Worm (Caenorhabditis elegans): ENCODE data around the gene C08B6.5.

C08B6.5 gene

ce11 chrV:10075441-10075840 lies 42.1 kb upstream of the C08B6.5 start, which contains the start of gene F57A8.7 (continued):
- TF ChIP-seq T07F8.4 (tag; optimal IDR thresholded peaks at IDR 0.05) (no peak), mxl-1 (tag; optimal IDR thresholded peaks at IDR 0.05) (no peak), B0336.3 (GFP tag; IDR thresholded peaks at IDR 0.05) (no peak)

- TF ChIP-seq madf-6 (GFP tag; IDR thresholded peaks at IDR 0.05) (no peak), lsy-27 (tag; optimal IDR thresholded peaks at IDR 0.05; ENCODE audit: borderline replicate concordance, insufficient read depth) (no peak), dpff-1 (tag; optimal IDR thresholded peaks at IDR 0.05) (no peak), sdz-38 (tag; optimal IDR thresholded peaks at IDR 0.05) (no peak), bed-1 (GFP tag; IDR thresholded peaks at IDR 0.05) (no peak), nfya-2 (GFP tag; IDR thresholded peaks at IDR 0.05) (no peak), B0019.2 (GFP tag; conservative IDR thresholded peaks at IDR 0.05) (no peak), gei-17 (GFP tag; optimal IDR thresholded peaks at IDR 0.05) (no peak), ets-4 (GFP tag; optimal IDR thresholded peaks at IDR 0.05) (no peak), nhr-90 (tag; optimal IDR thresholded peaks at IDR 0.05) (no peak), C06A6.2 (GFP tag; conservative IDR thresholded peaks at IDR 0.05) (no peak), madf-10 (tag; optimal IDR thresholded peaks at IDR 0.05) (no peak), pha-4 (tag; optimal IDR thresholded peaks at IDR 0.05) (no peak), athp-1 (tag; optimal IDR thresholded peaks at IDR 0.05) (no peak), K11D2.4 (GFP tag; IDR thresholded peaks at IDR 0.05) (no peak), sea-2 (GFP tag; IDR thresholded peaks at IDR 0.05) (no peak), ceh-91 (GFP tag; IDR thresholded peaks at IDR 0.05) (no peak), lsl-1 (GFP tag; optimal IDR thresholded peaks at IDR 0.05) (no peak), die-1 (tag; optimal IDR thresholded peaks at IDR 0.05) (no peak), nhr-80 (tag; optimal IDR thresholded peaks at IDR 0.05) (no peak)
These were observed 39.3 kb upstream of the C08B6.5 start, which contains the start of gene R04B5.1 for ce11 chrV:10078244-10078643. Gene R04B5.1 (minus strand): TSS chrV:10078344.

ce11 chrV:10080905-10081304 lies 36.7 kb upstream of the C08B6.5 start:
- no peak for TF ChIP-seq B0019.2 (GFP tag; conservative IDR thresholded peaks at IDR 0.05)
- TF ChIP-seq D2030.7 (GFP tag; IDR thresholded peaks at IDR 0.05): no peak
- TF ChIP-seq ztf-28 (GFP tag; IDR thresholded peaks at IDR 0.05): no peak
- no peak for TF ChIP-seq die-1 (tag; optimal IDR thresholded peaks at IDR 0.05)
- TF ChIP-seq sdz-38 (tag; optimal IDR thresholded peaks at IDR 0.05): no peak
- TF ChIP-seq snpc-1.1 (tag; optimal IDR thresholded peaks at IDR 0.05; ENCODE audit: insufficient read depth): no peak

ce11 chrV:10081636-10082035 lies 35.9 kb upstream of the C08B6.5 start, which contains the start of gene nhr-205:
Gene nhr-205 (minus strand): TSS chrV:10081776.
- TF ChIP-seq Y67H2A.10 (GFP tag; conservative IDR thresholded peaks at IDR 0.05): no peak
- no peak for TF ChIP-seq T26A5.8 (tag; optimal IDR thresholded peaks at IDR 0.05)
- TF ChIP-seq mes-4 (tag; optimal IDR thresholded peaks at IDR 0.05): no peak
- no peak for TF ChIP-seq lin-40 (tag; optimal IDR thresholded peaks at IDR 0.05)
- TF ChIP-seq ztf-22 (GFP tag; optimal IDR thresholded peaks at IDR 0.05): no peak
- no peak for TF ChIP-seq F10E7.11 (tag; optimal IDR thresholded peaks at IDR 0.05)

DNA sequence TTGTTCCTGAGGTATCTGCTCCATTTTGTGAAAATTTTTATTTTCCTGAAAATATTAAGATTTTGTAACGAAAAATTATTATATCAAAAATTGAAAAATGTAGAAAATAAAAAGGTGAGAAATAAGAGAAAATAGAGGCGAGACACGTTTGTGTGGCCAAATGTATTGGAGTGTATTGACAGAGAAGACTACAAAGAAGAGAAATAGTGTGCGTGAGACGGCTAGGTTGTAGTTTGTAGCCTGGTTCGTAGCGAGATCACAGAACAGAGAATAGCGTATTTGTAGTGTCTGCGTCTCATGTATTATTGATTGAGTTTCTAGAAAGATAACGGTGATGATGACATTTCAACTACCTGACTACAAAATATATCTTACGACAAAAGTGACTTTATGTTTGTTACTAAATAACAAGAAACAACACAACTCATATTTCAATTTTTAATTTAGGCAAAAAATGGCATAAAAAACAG lies 33.5 kb upstream of the C08B6.5 start, which contains the start of gene nhr-12:
Gene nhr-12 (minus strand): TSS at position 51 of the 470 bp plus-strand sequence.
- no peak for TF ChIP-seq F37B4.10 (GFP tag; IDR thresholded peaks at IDR 0.05)
- no peak for TF ChIP-seq lir-1 (GFP tag; conservative IDR thresholded peaks at IDR 0.05)
- no peak for TF ChIP-seq madf-3 (GFP tag; IDR thresholded peaks at IDR 0.05)
- TF ChIP-seq mel-28 (tag; optimal IDR thresholded peaks at IDR 0.05; ENCODE audit: borderline replicate concordance): no peak
- TF ChIP-seq hrde-1 (tag; optimal IDR thresholded peaks at IDR 0.05; ENCODE audit: borderline replicate concordance): no peak
- no peak for TF ChIP-seq lsl-1 (GFP tag; optimal IDR thresholded peaks at IDR 0.05)
- TF ChIP-seq athp-1 (tag; optimal IDR thresholded peaks at IDR 0.05): no peak
